Worm (Caenorhabditis elegans): ENCODE results near the gene cwp-5.

cwp-5 gene

DNA sequence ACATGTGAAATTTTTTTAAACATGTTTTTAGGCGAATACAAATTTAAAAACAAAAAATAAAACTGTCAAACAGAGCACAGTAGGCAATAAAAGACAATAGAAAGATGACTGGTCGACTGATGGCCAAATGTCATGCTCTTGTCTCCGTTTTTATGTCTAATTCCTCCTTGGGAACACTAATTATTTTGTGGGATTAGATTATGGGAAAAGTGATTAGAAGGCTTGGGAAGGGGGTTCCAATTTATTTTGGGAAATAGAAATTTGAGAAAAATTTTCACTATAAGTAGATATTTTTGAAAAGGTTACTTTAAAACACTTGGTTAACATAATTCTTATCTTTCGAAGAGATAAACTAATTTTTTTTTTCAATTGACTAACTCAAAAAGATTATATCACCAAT is 19.0 kb downstream of the cwp-5 start:
- TF ChIP-seq Y116A8C.19 (tag; optimal IDR thresholded peaks at IDR 0.05; ENCODE audit: borderline replicate concordance): no peak
- TF ChIP-seq tlp-1 (tag; optimal IDR thresholded peaks at IDR 0.05): no peak
- no peak for TF ChIP-seq hpl-2 (GFP tag; optimal IDR thresholded peaks at IDR 0.05)
- no peak for TF ChIP-seq ceh-90 (tag; optimal IDR thresholded peaks at IDR 0.05)
- no peak for TF ChIP-seq efl-1 (optimal IDR thresholded peaks at IDR 0.05)
- TF ChIP-seq efl-1 (GFP tag; optimal IDR thresholded peaks at IDR 0.05 in 1 of 2): no peak

- TF ChIP-seq jun-1 (tag; optimal IDR thresholded peaks at IDR 0.05) (no peak), efl-1 (optimal IDR thresholded peaks at IDR 0.05) (no peak), efl-1 (GFP tag; optimal IDR thresholded peaks at IDR 0.05 in 1 of 2) (no peak), sox-4 (tag; optimal IDR thresholded peaks at IDR 0.05) (no peak), lin-35 (GFP tag; optimal IDR thresholded peaks at IDR 0.05) (peak in 1 of 2 experiments; percentile 19), nhr-71 (tag; optimal IDR thresholded peaks at IDR 0.05) (peak; percentile 26), efl-3 (GFP tag; optimal IDR thresholded peaks at IDR 0.05) (no peak), lin-14 (GFP tag; optimal IDR thresholded peaks at IDR 0.05) (peak; percentile 18), pax-3 (tag; optimal IDR thresholded peaks at IDR 0.05) (no peak), irx-1 (tag; optimal IDR thresholded peaks at IDR 0.05) (no peak), sup-37 (GFP tag; optimal IDR thresholded peaks at IDR 0.05) (no peak), mdl-1 (tag; optimal IDR thresholded peaks at IDR 0.05) (no peak), nhr-11 (tag; optimal IDR thresholded peaks at IDR 0.05) (no peak), tbx-2 (tag; optimal IDR thresholded peaks at IDR 0.05) (no peak), fkh-8 (tag; optimal IDR thresholded peaks at IDR 0.05) (no peak), hlh-17 (GFP tag; optimal IDR thresholded peaks at IDR 0.05; ENCODE audit: borderline replicate concordance) (no peak), mab-9 (GFP tag; IDR thresholded peaks at IDR 0.05) (no peak), mef-2 (tag; optimal IDR thresholded peaks at IDR 0.05) (no peak), dsc-1 (tag; optimal IDR thresholded peaks at IDR 0.05) (peak; percentile 27), ceh-63 (GFP tag; optimal IDR thresholded peaks at IDR 0.05) (no peak), nhr-85 (tag) (peak; percentile 26), dpl-1 (GFP tag; optimal IDR thresholded peaks at IDR 0.05) (no peak), unc-62 (GFP tag; optimal IDR thresholded peaks at IDR 0.05) (no peak), snu-23 (GFP tag; optimal IDR thresholded peaks at IDR 0.05) (peak; percentile 17), hpl-2 (GFP tag; optimal IDR thresholded peaks at IDR 0.05) (no peak), nhr-47 (tag; optimal IDR thresholded peaks at IDR 0.05) (no peak), elt-2 (tag; optimal IDR thresholded peaks at IDR 0.05) (no peak), nhr-19 (GFP tag; conservative IDR thresholded peaks at IDR 0.05) (no peak), swsn-7 (tag; optimal IDR thresholded peaks at IDR 0.05) (no peak), ceh-88 (GFP tag; IDR thresholded peaks at IDR 0.05) (no peak), zag-1 (tag; optimal IDR thresholded peaks at IDR 0.05) (no peak), zip-4 (GFP tag; optimal IDR thresholded peaks at IDR 0.05) (no peak), unc-130 (tag; optimal IDR thresholded peaks at IDR 0.05) (no peak), Y116A8C.19 (tag; optimal IDR thresholded peaks at IDR 0.05; ENCODE audit: borderline replicate concordance) (no peak), unc-86 (tag; optimal IDR thresholded peaks at IDR 0.05) (no peak), ama-1 (optimal IDR thresholded peaks at IDR 0.05) (no peak), fos-1 (tag; optimal IDR thresholded peaks at IDR 0.05) (no peak), xbp-1 (tag; optimal IDR thresholded peaks at IDR 0.05) (no peak), fkh-10 (GFP tag; optimal IDR thresholded peaks at IDR 0.05) (no peak), C04F5.9 (tag; optimal IDR thresholded peaks at IDR 0.05) (no peak), sptf-1 (tag; optimal IDR thresholded peaks at IDR 0.05) (no peak), blmp-1 (tag; optimal IDR thresholded peaks at IDR 0.05) (peak; percentile 31), nhr-84 (tag; optimal IDR thresholded peaks at IDR 0.05) (no peak), ceh-8 (GFP tag; optimal IDR thresholded peaks at IDR 0.05) (no peak), lin-13 (GFP tag; optimal IDR thresholded peaks at IDR 0.05) (no peak), ceh-82 (tag; optimal IDR thresholded peaks at IDR 0.05) (no peak), unc-30 (tag; optimal IDR thresholded peaks at IDR 0.05) (no peak), nhr-20 (tag; optimal IDR thresholded peaks at IDR 0.05) (no peak)
Measured at ce11 chrX:13169975-13170374, 19.8 kb downstream of the cwp-5 start, which contains the start of gene mob-2. mob-2 (minus strand) TSS chrX:13170075.

Measured in whole organism, L1 larva.